Worm (Caenorhabditis elegans): ENCODE data around the gene chl-1.

The chl-1 gene

ce11 chrIII:10376041-10376440 lies 29.0 kb downstream of the chl-1 start:
- TF ChIP-seq elt-2 (tag; optimal IDR thresholded peaks at IDR 0.05): peak; percentile 78
- no peak for TF ChIP-seq fkh-10 (GFP tag; optimal IDR thresholded peaks at IDR 0.05)
- no peak for TF ChIP-seq fkh-2 (tag; optimal IDR thresholded peaks at IDR 0.05)
- TF ChIP-seq pha-4 (tag; optimal IDR thresholded peaks at IDR 0.05): peak; percentile 8

- TF ChIP-seq nhr-28 (tag; optimal IDR thresholded peaks at IDR 0.05) (no peak), ceh-28 (tag; optimal IDR thresholded peaks at IDR 0.05) (no peak), nhr-76 (tag; optimal IDR thresholded peaks at IDR 0.05) (no peak), sea-2 (GFP tag; optimal IDR thresholded peaks at IDR 0.05) (no peak), nhr-12 (tag; optimal IDR thresholded peaks at IDR 0.05) (no peak), snpc-4 (tag; optimal IDR thresholded peaks at IDR 0.05) (no peak), daf-12 (tag; optimal IDR thresholded peaks at IDR 0.05) (no peak), nfya-1 (tag; optimal IDR thresholded peaks at IDR 0.05; ENCODE audit: insufficient read depth) (no peak)
Measured at ce11 chrIII:10373845-10374244, 31.2 kb downstream of the chl-1 start.

ce11 chrIII:10367355-10367909 lies 37.6 kb downstream of the chl-1 start:
- TF ChIP-seq sea-2 (GFP tag; optimal IDR thresholded peaks at IDR 0.05): no peak
- no peak for TF ChIP-seq egl-27 (tag; optimal IDR thresholded peaks at IDR 0.05)
- no peak for TF ChIP-seq nhr-43 (tag; optimal IDR thresholded peaks at IDR 0.05; ENCODE audit: poor library complexity, severe bottlenecking)
- peak; percentile 31 for TF ChIP-seq nfya-1 (tag; optimal IDR thresholded peaks at IDR 0.05; ENCODE audit: insufficient read depth)
- TF ChIP-seq nhr-77 (tag; optimal IDR thresholded peaks at IDR 0.05): no peak
- no peak for TF ChIP-seq nhr-25 (tag; optimal IDR thresholded peaks at IDR 0.05)
- peak; percentile 8 for TF ChIP-seq hmg-11 (tag; optimal IDR thresholded peaks at IDR 0.05)

- no peak for TF ChIP-seq lsy-12 (tag; optimal IDR thresholded peaks at IDR 0.05)
- no peak for TF ChIP-seq hmg-11 (tag; optimal IDR thresholded peaks at IDR 0.05)
- no peak for TF ChIP-seq fkh-2 (tag; optimal IDR thresholded peaks at IDR 0.05)
- TF ChIP-seq mdl-1 (tag; optimal IDR thresholded peaks at IDR 0.05): no peak
- TF ChIP-seq nhr-11 (tag; optimal IDR thresholded peaks at IDR 0.05): no peak
- no peak for TF ChIP-seq eor-1 (tag; optimal IDR thresholded peaks at IDR 0.05)
- no peak for TF ChIP-seq sea-2 (GFP tag; optimal IDR thresholded peaks at IDR 0.05)
- no peak for TF ChIP-seq snpc-4 (tag; optimal IDR thresholded peaks at IDR 0.05)
- TF ChIP-seq zag-1 (tag; optimal IDR thresholded peaks at IDR 0.05): no peak
Measured at ce11 chrIII:10364656-10365055, 40.4 kb downstream of the chl-1 start, which contains the start of gene tbc-8. Gene tbc-8, plus strand, starts transcription at chrIII:10364956.

- no peak for TF ChIP-seq ceh-9 (tag; optimal IDR thresholded peaks at IDR 0.05)
- TF ChIP-seq fkh-2 (tag; optimal IDR thresholded peaks at IDR 0.05): no peak
- TF ChIP-seq aly-2 (tag; optimal IDR thresholded peaks at IDR 0.05): no peak
Measured at ce11 chrIII:10362920-10363319, 42.1 kb downstream of the chl-1 start.

ce11 chrIII:10361456-10361855 lies 43.6 kb downstream of the chl-1 start:
- TF ChIP-seq lin-39 (tag; optimal IDR thresholded peaks at IDR 0.05) (no peak), hmg-11 (tag; optimal IDR thresholded peaks at IDR 0.05) (no peak), lin-15B (tag; optimal IDR thresholded peaks at IDR 0.05) (no peak), elt-3 (tag; optimal IDR thresholded peaks at IDR 0.05) (no peak), nhr-43 (tag; optimal IDR thresholded peaks at IDR 0.05; ENCODE audit: poor library complexity, severe bottlenecking) (no peak)

- no peak for TF ChIP-seq nhr-25 (tag; optimal IDR thresholded peaks at IDR 0.05)
- peak; percentile 12 for TF ChIP-seq fkh-10 (GFP tag; optimal IDR thresholded peaks at IDR 0.05)
- no peak for TF ChIP-seq snpc-4 (tag; optimal IDR thresholded peaks at IDR 0.05)
- TF ChIP-seq nhr-67 (tag; optimal IDR thresholded peaks at IDR 0.05): no peak
- no peak for TF ChIP-seq egl-5 (tag; optimal IDR thresholded peaks at IDR 0.05)
- no peak for TF ChIP-seq daf-12 (tag; optimal IDR thresholded peaks at IDR 0.05)
- no peak for TF ChIP-seq mdl-1 (tag; optimal IDR thresholded peaks at IDR 0.05)
Measured at ce11 chrIII:10359916-10360315, 45.1 kb downstream of the chl-1 start.

Measured in whole organism, L3 larva.